Worm (Caenorhabditis elegans) whole organism, L4/young adult: Measurements from ENCODE around the gene ttbk-4.

Experiments used
- W03F9.2 ChIP-seq: fragments of 150-350 bp; optimal IDR thresholded peaks from 2 replicates; lab custom pipeline; 2014; ENCODE audit warnings: missing biosample characterization, missing genetic modification characterization
- dao-5 ChIP-seq: sonication (generic microtip); optimal IDR thresholded peaks from 2 replicates; lab custom pipeline; 2016; ENCODE audit warnings: missing genotype, missing genetic modification characterization, moderate library complexity, missing compliant biosample characterization
- him-1 ChIP-seq: sonication (generic microtip); optimal IDR thresholded peaks from 2 replicates; lab custom pipeline; 2016; ENCODE audit warnings: missing genotype, missing genetic modification reagents, missing genetic modification characterization, missing compliant biosample characterization

ce11 chrIV:10060795-10061194 lies 14.1 kb downstream of the ttbk-4 start:
- no peak for TF ChIP-seq him-1
- no peak for TF ChIP-seq W03F9.2
- TF ChIP-seq dao-5 (tag; lab: Kevin White, UChicago) = no peak
